Fruit fly (Drosophila melanogaster) whole organism, pupa: ENCODE results near the gene RpS26.

ENCODE experiments used
- CG15710 ChIP-seq: fragments of 200-800 bp; sonication (Bioruptor generic); optimal IDR thresholded peaks from 2 replicates; lab custom pipeline; 2018; ENCODE audit warnings: missing biosample characterization, mild to moderate bottlenecking, missing genetic modification characterization, moderate library complexity
- CG8159 ChIP-seq: fragments of 200-800 bp; sonication (Bioruptor generic); optimal IDR thresholded peaks from 3 replicates; lab custom pipeline; 2018; ENCODE audit warnings: missing biosample characterization, mild to moderate bottlenecking, missing genetic modification characterization, moderate library complexity
- Pif1A ChIP-seq: fragments of 200-800 bp; sonication (Bioruptor generic); optimal IDR thresholded peaks from 3 replicates; lab custom pipeline; 2016; ENCODE audit warnings: missing biosample characterization, missing genetic modification characterization
- gl ChIP-seq: fragments of 200-800 bp; sonication (Bioruptor generic); optimal IDR thresholded peaks from 2 replicates; lab custom pipeline; 2018; ENCODE audit warnings: missing biosample characterization, mild to moderate bottlenecking, missing genetic modification characterization
- rn ChIP-seq: fragments of 200-800 bp; sonication (Bioruptor generic); IDR thresholded peaks from 2 replicates; pipeline ENCODE4 v1.3.6; 2022; ENCODE audit warnings: missing biosample characterization, missing genetic modification characterization

- no peak for TF ChIP-seq gl
- TF ChIP-seq CG15710 = peak; percentile 20
- peak; percentile 56 for TF ChIP-seq CG8159 (tag; lab: Kevin White, UChicago)
- no peak for TF ChIP-seq Pif1A (GFP tag; lab: Kevin White, UChicago)
- TF ChIP-seq rn (GFP tag; lab: Robert Waterston, UW) = no peak
These were observed 23.1 kb upstream of the RpS26 start for dm6 chr2L:18466202-18466591.
